Fruit fly (Drosophila melanogaster) whole organism, embryonic: ENCODE measurements around the gene mon2.

ENCODE experiments used
- Atf-2 ChIP-seq: fragments of 200-800 bp; sonication (Bioruptor generic); optimal IDR thresholded peaks from 2 replicates; lab custom pipeline; 2016; ENCODE audit warnings: missing biosample characterization, missing genetic modification characterization
- CG11456 ChIP-seq: fragments of 200-800 bp; sonication (Bioruptor generic); IDR thresholded peaks from 3 replicates; pipeline ENCODE4 v1.3.6; 2022; ENCODE audit warnings: missing biosample characterization, missing genetic modification characterization
- CG8281 ChIP-seq: fragments of 200-800 bp; sonication (Bioruptor generic); optimal IDR thresholded peaks from 2 replicates; lab custom pipeline; 2018; ENCODE audit warnings: missing biosample characterization, mild to moderate bottlenecking, missing genetic modification characterization, moderate library complexity
- D19A ChIP-seq: fragments of 200-800 bp; optimal IDR thresholded peaks from 3 replicates; lab custom pipeline; 2019; ENCODE audit warnings: missing biosample characterization, mild to moderate bottlenecking, missing genetic modification characterization, moderate library complexity
- Elba2 ChIP-seq: fragments of 200-800 bp; sonication (Bioruptor generic); optimal IDR thresholded peaks from 3 replicates; lab custom pipeline; 2016; ENCODE audit warnings: missing biosample characterization, missing genetic modification characterization
- Fer1 ChIP-seq: fragments of 200-800 bp; sonication (Bioruptor generic); optimal IDR thresholded peaks from 2 replicates; lab custom pipeline; 2017; ENCODE audit warnings: missing biosample characterization, mild to moderate bottlenecking, missing genetic modification characterization
- TFAM ChIP-seq: fragments of 200-800 bp; sonication (Bioruptor generic); optimal IDR thresholded peaks from 2 replicates; lab custom pipeline; 2017; ENCODE audit warnings: missing biosample characterization, missing genetic modification characterization, inconsistent platforms
- ara ChIP-seq: fragments of 200-800 bp; sonication (Bioruptor generic); IDR thresholded peaks from 2 replicates; pipeline ENCODE4 v1.3.6; 2022; ENCODE audit warnings: missing biosample characterization, missing genetic modification characterization
- dpn ChIP-seq, 2 experiments: fragments of 200-800 bp; sonication (Bioruptor generic); optimal IDR thresholded peaks; 3 replicates each; lab custom pipeline; 2016; ENCODE audit warnings: missing biosample characterization in 2 of 2, missing genetic modification characterization in 2 of 2
- ftz-f1 ChIP-seq: fragments of 200-800 bp; sonication (Bioruptor generic); optimal IDR thresholded peaks from 2 replicates; lab custom pipeline; 2016; ENCODE audit warnings: missing biosample characterization, missing genetic modification characterization
- gt ChIP-seq: fragments of 200-800 bp; sonication (Bioruptor generic); IDR thresholded peaks from 2 replicates; pipeline ENCODE4 v1.3.6; 2022; ENCODE audit warnings: missing biosample characterization, missing genetic modification characterization
- sd ChIP-seq: fragments of 200-800 bp; sonication (Bioruptor generic); optimal IDR thresholded peaks from 3 replicates; lab custom pipeline; 2018; ENCODE audit warnings: missing biosample characterization, mild to moderate bottlenecking, missing genetic modification characterization, moderate library complexity
- sisA ChIP-seq: fragments of 200-800 bp; sonication (Bioruptor generic); IDR thresholded peaks from 2 replicates; pipeline ENCODE4 v1.3.6; 2022; ENCODE audit warnings: missing biosample characterization, missing genetic modification characterization

dm6 chr2L:8164219-8164618 lies 40.4 kb upstream of the mon2 start:
- TF ChIP-seq TFAM (GFP tag; lab: Kevin White, UChicago) (peak; percentile 81), dpn (GFP tag; optimal IDR thresholded peaks at IDR 0.05; lab: Kevin White, UChicago) (peak; percentile 45 to 58), sd (no peak), ftz-f1 (GFP tag; lab: Kevin White, UChicago) (no peak), D19A (peak; percentile 68), CG11456 (GFP tag; lab: Robert Waterston, UW) (no peak), CG8281 (tag; lab: Kevin White, UChicago) (peak; percentile 55), Fer1 (GFP tag; lab: Kevin White, UChicago) (peak; percentile 55), gt (0 out of 2 replicates have a peak, but pooled peaks have one; percentile 11), Elba2 (GFP tag; lab: Kevin White, UChicago) (no peak), ara (GFP tag; lab: Robert Waterston, UW) (peak; percentile 84), sisA (GFP tag; lab: Robert Waterston, UW) (no peak), Atf-2 (GFP tag; lab: Kevin White, UChicago) (peak; percentile 65)
